Worm (Caenorhabditis elegans) whole organism, L4 larva: Measurements from ENCODE around the gene F18C5.10.

Source experiments
- D1046.2 ChIP-seq: fragments of 200-800 bp; sonication (Bioruptor generic); IDR thresholded peaks from 2 replicates; pipeline ENCODE4 v1.3.6; 2022; ENCODE audit warnings: missing genetic modification characterization, missing compliant biosample characterization
- F26F4.8 ChIP-seq: fragments of 200-800 bp; sonication (Bioruptor generic); conservative IDR thresholded peaks from 2 replicates; pipeline ENCODE4 v1.3.6; 2022; ENCODE audit warnings: missing genetic modification characterization, missing compliant biosample characterization
- F44E2.7 ChIP-seq: fragments of 200-800 bp; sonication (Bioruptor generic); IDR thresholded peaks from 2 replicates; pipeline ENCODE4 v2.1.2; 2022; ENCODE audit warnings: missing genetic modification characterization, missing compliant biosample characterization
- R02D3.7 ChIP-seq: fragments of 150-350 bp; sonication (generic microtip); optimal IDR thresholded peaks from 3 replicates; lab custom pipeline; 2014; ENCODE audit warnings: missing biosample characterization, missing genetic modification characterization
- T26A8.4 ChIP-seq: fragments of 200-800 bp; sonication (Bioruptor generic); IDR thresholded peaks from 2 replicates; pipeline ENCODE4 v1.3.6; 2022; ENCODE audit warnings: missing genetic modification characterization, missing compliant biosample characterization
- Y48G9A.11 ChIP-seq: fragments of 200-800 bp; sonication (Bioruptor generic); IDR thresholded peaks from 2 replicates; pipeline ENCODE4 v1.3.6; 2022; ENCODE audit warnings: missing genetic modification reagents, missing genetic modification characterization, missing compliant biosample characterization
- Y5F2A.4 ChIP-seq: fragments of 200-800 bp; sonication (Bioruptor generic); optimal IDR thresholded peaks from 2 replicates; lab custom pipeline; 2018; ENCODE audit warnings: mild to moderate bottlenecking, missing genetic modification characterization, missing compliant biosample characterization
- ZK337.2 ChIP-seq: fragments of 200-800 bp; sonication (Bioruptor generic); IDR thresholded peaks from 2 replicates; pipeline ENCODE4 v1.3.6; 2022; ENCODE audit warnings: missing genetic modification reagents, missing genetic modification characterization, missing compliant biosample characterization
- ZK546.5 ChIP-seq, 2 experiments: sonication (generic microtip); optimal IDR thresholded peaks; 2 replicates each; lab custom pipeline; 2017; ENCODE audit warnings: missing biosample characterization in 2 of 2, missing genetic modification characterization in 2 of 2
- ama-1 ChIP-seq: fragments of 150-350 bp; optimal IDR thresholded peaks from 2 replicates; lab custom pipeline; 2014; ENCODE audit warnings: inconsistent platforms, mixed read lengths
- attf-4 ChIP-seq: sonication (generic microtip); optimal IDR thresholded peaks from 3 replicates; lab custom pipeline; 2017; ENCODE audit warnings: missing biosample characterization, missing genetic modification characterization
- ces-1 ChIP-seq: fragments of 150-350 bp; sonication (generic microtip); optimal IDR thresholded peaks from 4 replicates; lab custom pipeline; 2014; ENCODE audit warnings: missing biosample characterization, missing genetic modification reagents, missing genetic modification characterization
- cey-2 ChIP-seq: sonication (generic microtip); optimal IDR thresholded peaks from 3 replicates; lab custom pipeline; 2017; ENCODE audit warnings: missing genetic modification characterization, mild to moderate bottlenecking, missing compliant biosample characterization, antibody characterized with exemption, borderline replicate concordance; ENCODE audit not compliant: insufficient read depth
- ctbp-1 ChIP-seq: fragments of 200-800 bp; sonication (Bioruptor generic); IDR thresholded peaks from 2 replicates; pipeline ENCODE4 v1.3.6; 2022; ENCODE audit warnings: missing genetic modification reagents, missing genetic modification characterization, missing compliant biosample characterization
- daf-16 ChIP-seq, 3 experiments: sonication (generic microtip); optimal IDR thresholded peaks; 2 replicates each; lab custom pipeline; 2016 to 2017; ENCODE audit warnings: missing genetic modification characterization in 3 of 3, missing genetic modification reagents in 3 of 3, mild to moderate bottlenecking in 2 of 3, missing compliant biosample characterization in 2 of 3, missing biosample characterization in 1 of 3, moderate library complexity in 1 of 3
- duxl-1 ChIP-seq: sonication (generic microtip); optimal IDR thresholded peaks from 2 replicates; lab custom pipeline; 2016; ENCODE audit warnings: mild to moderate bottlenecking, missing genetic modification characterization, moderate library complexity, missing compliant biosample characterization; ENCODE audit not compliant: poor library complexity
- dve-1 ChIP-seq: sonication (generic microtip); optimal IDR thresholded peaks from 2 replicates; lab custom pipeline; 2017; ENCODE audit warnings: antibody characterized with exemption, mild to moderate bottlenecking, missing genetic modification characterization, missing compliant biosample characterization; ENCODE audit not compliant: insufficient read depth
- egl-27 ChIP-seq: sonication (generic microtip); optimal IDR thresholded peaks from 3 replicates; lab custom pipeline; 2017; ENCODE audit warnings: missing biosample characterization, missing genetic modification reagents, missing genetic modification characterization
- fkh-10 ChIP-seq: fragments of 150-350 bp; optimal IDR thresholded peaks from 2 replicates; lab custom pipeline; 2014; ENCODE audit warnings: missing biosample characterization, missing genetic modification reagents, missing genetic modification characterization
- fos-1 ChIP-seq: fragments of 150-350 bp; optimal IDR thresholded peaks from 2 replicates; lab custom pipeline; 2014; ENCODE audit warnings: missing biosample characterization, missing genetic modification characterization
- hlh-11 ChIP-seq: fragments of 200-800 bp; sonication (Bioruptor generic); optimal IDR thresholded peaks from 2 replicates; lab custom pipeline; 2018; ENCODE audit warnings: mild to moderate bottlenecking, missing genetic modification characterization, missing compliant biosample characterization
- lin-1 ChIP-seq: fragments of 200-800 bp; sonication (Bioruptor generic); IDR thresholded peaks from 2 replicates; pipeline ENCODE4 v1.3.6; 2022; ENCODE audit warnings: missing genetic modification reagents, missing genetic modification characterization, missing compliant biosample characterization
- lin-29 ChIP-seq: fragments of 200-800 bp; sonication (Bioruptor generic); IDR thresholded peaks from 2 replicates; pipeline ENCODE4 v1.3.6; 2022; ENCODE audit warnings: missing genetic modification reagents, missing genetic modification characterization, missing compliant biosample characterization
- lsy-2 ChIP-seq, 2 experiments: fragments of 150-350 bp in 1 of 2; sonication (generic microtip) in 1 of 2; optimal IDR thresholded peaks; 2 replicates each; lab custom pipeline; 2014 to 2017; ENCODE audit warnings: missing biosample characterization in 2 of 2, missing genetic modification characterization in 2 of 2
- madf-9 ChIP-seq: fragments of 200-800 bp; sonication (Bioruptor generic); conservative IDR thresholded peaks from 2 replicates; pipeline ENCODE4 v1.3.6; 2022; ENCODE audit warnings: missing genetic modification reagents, missing genetic modification characterization, missing compliant biosample characterization
- mdl-1 ChIP-seq, 2 experiments: fragments of 150-350 bp in 1 of 2; sonication (generic microtip) in 1 of 2; optimal IDR thresholded peaks; 2 replicates each; lab custom pipeline; 2014 to 2017; ENCODE audit warnings: missing biosample characterization in 2 of 2, missing genetic modification characterization in 2 of 2
- mdt-29 ChIP-seq: fragments of 200-800 bp; sonication (Bioruptor generic); IDR thresholded peaks from 2 replicates; pipeline ENCODE4 v1.3.6; 2022; ENCODE audit warnings: missing genetic modification reagents, missing genetic modification characterization, missing compliant biosample characterization
- mxl-2 ChIP-seq: fragments of 200-800 bp; sonication (Bioruptor generic); conservative IDR thresholded peaks from 2 replicates; pipeline ENCODE4 v1.3.6; 2022; ENCODE audit warnings: missing genetic modification reagents, missing genetic modification characterization, missing compliant biosample characterization
- mxl-3 ChIP-seq: fragments of 200-800 bp; sonication (Bioruptor generic); optimal IDR thresholded peaks from 2 replicates; lab custom pipeline; 2018; ENCODE audit warnings: mild to moderate bottlenecking, missing genetic modification characterization, missing compliant biosample characterization
- nhr-25 ChIP-seq: sonication (generic microtip); optimal IDR thresholded peaks from 2 replicates; lab custom pipeline; 2017; ENCODE audit warnings: missing genetic modification characterization, mild to moderate bottlenecking, missing compliant biosample characterization, antibody characterized with exemption, moderate library complexity, borderline replicate concordance; ENCODE audit not compliant: insufficient read depth
- nhr-28 ChIP-seq: fragments of 150-350 bp; optimal IDR thresholded peaks from 2 replicates; lab custom pipeline; 2014; ENCODE audit warnings: missing biosample characterization, missing genetic modification characterization
- nhr-42 ChIP-seq: fragments of 200-800 bp; sonication (Bioruptor generic); IDR thresholded peaks from 2 replicates; pipeline ENCODE4 v1.3.6; 2022; ENCODE audit warnings: missing genetic modification characterization, missing compliant biosample characterization
- nhr-48 ChIP-seq: sonication (generic microtip); optimal IDR thresholded peaks from 2 replicates; lab custom pipeline; 2016; ENCODE audit warnings: mild to moderate bottlenecking, missing genetic modification characterization, missing compliant biosample characterization
- pqm-1 ChIP-seq: sonication (generic microtip); optimal IDR thresholded peaks from 2 replicates; lab custom pipeline; 2017; ENCODE audit warnings: missing biosample characterization, missing genetic modification characterization
- skn-1 ChIP-seq: fragments of 150-350 bp; optimal IDR thresholded peaks from 2 replicates; lab custom pipeline; 2014; ENCODE audit warnings: missing biosample characterization, missing genetic modification characterization
- snpc-4 ChIP-seq: fragments of 150-350 bp; optimal IDR thresholded peaks from 2 replicates; lab custom pipeline; 2014; ENCODE audit warnings: missing biosample characterization, missing genetic modification characterization
- unc-62 ChIP-seq, 3 experiments: fragments of 150-350 bp in 1 of 3; sonication (generic microtip); optimal IDR thresholded peaks in 2 of 3; peaks in 1 of 3; 1 replicate in 1 of 3; 2 replicates in 2 of 3; lab custom pipeline; 2014 to 2017; ENCODE audit warnings: missing biosample characterization in 3 of 3, missing genetic modification characterization in 3 of 3, missing genetic modification reagents in 3 of 3, missing genotype in 1 of 3
- vab-7 ChIP-seq: fragments of 200-800 bp; sonication (Bioruptor generic); IDR thresholded peaks from 2 replicates; pipeline ENCODE4 v1.3.6; 2022; ENCODE audit warnings: missing genetic modification reagents, missing genetic modification characterization, missing compliant biosample characterization
- zag-1 ChIP-seq: fragments of 150-350 bp; optimal IDR thresholded peaks from 2 replicates; lab custom pipeline; 2014; ENCODE audit warnings: missing biosample characterization, missing genetic modification characterization
- zfp-2 ChIP-seq: sonication (generic microtip); optimal IDR thresholded peaks from 2 replicates; lab custom pipeline; 2016; ENCODE audit warnings: mild to moderate bottlenecking, missing genetic modification characterization, missing compliant biosample characterization
- zfp-3 ChIP-seq: fragments of 200-800 bp; sonication (Bioruptor generic); conservative IDR thresholded peaks from 2 replicates; pipeline ENCODE4 v1.3.6; 2022; ENCODE audit warnings: missing genetic modification reagents, missing genetic modification characterization, missing compliant biosample characterization
- zip-2 ChIP-seq: fragments of 150-350 bp; optimal IDR thresholded peaks from 2 replicates; lab custom pipeline; 2014; ENCODE audit warnings: missing biosample characterization, missing genetic modification characterization

Gene F18C5.10

DNA sequence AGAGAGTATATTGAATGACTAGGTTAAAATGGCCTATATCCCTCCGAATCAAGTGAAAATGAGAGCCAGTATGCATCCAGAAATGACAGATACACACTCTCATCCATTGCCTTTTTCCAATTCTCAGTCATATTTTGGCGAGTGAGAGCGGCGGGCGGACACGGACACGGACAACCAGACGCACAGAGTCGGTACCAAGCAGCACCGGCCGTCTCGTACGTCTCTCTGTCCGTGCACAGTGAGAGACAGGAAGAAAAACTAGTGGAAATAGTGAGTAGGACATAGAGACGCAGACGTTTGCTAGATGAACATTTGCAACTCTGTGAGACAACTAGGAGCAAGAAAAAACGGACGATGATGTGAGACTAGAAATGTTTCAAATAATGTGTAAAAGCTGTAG lies 2.0 kb upstream of the F18C5.10 start (continued):
- TF ChIP-seq zfp-2 (tag; lab: Kevin White, UChicago) (no peak), vab-7 (no peak), F44E2.7 (GFP tag; lab: Robert Waterston, UW) (no peak), mdl-1 (tag; optimal IDR thresholded peaks at IDR 0.05; lab: Kevin White, UChicago) (peak in 1 of 2 experiments; percentile 27), daf-16 (GFP tag; optimal IDR thresholded peaks at IDR 0.05; lab: Kevin White, UChicago) (no peak), daf-16 (tag; optimal IDR thresholded peaks at IDR 0.05; lab: Kevin White, UChicago) (peak; percentile 22), Y48G9A.11 (no peak), zip-2 (tag; lab: Kevin White, UChicago) (no peak), nhr-42 (no peak), fos-1 (tag; lab: Kevin White, UChicago) (no peak), unc-62 (GFP tag; optimal IDR thresholded peaks at IDR 0.05 in 1 of 2; lab: Kevin White, UChicago) (peak in 1 of 2 experiments; percentile 13), unc-62 (tag; optimal IDR thresholded peaks at IDR 0.05; lab: Kevin White, UChicago) (no peak), attf-4 (tag; lab: Kevin White, UChicago) (no peak), egl-27 (tag; lab: Kevin White, UChicago) (no peak), D1046.2 (GFP tag; lab: Robert Waterston, UW) (no peak), ctbp-1 (peak; percentile 49; the same call in 1 of the 2 replicates), pqm-1 (tag; lab: Kevin White, UChicago) (no peak), Y5F2A.4 (no peak), ZK546.5 (tag; optimal IDR thresholded peaks at IDR 0.05; lab: Kevin White, UChicago) (no peak), lin-1 (GFP tag; lab: Robert Waterston, UW) (no peak), ZK337.2 (GFP tag; lab: Robert Waterston, UW) (no peak), dve-1 (tag; lab: Kevin White, UChicago) (peak; percentile 43), skn-1 (tag; lab: Kevin White, UChicago) (no peak), T26A8.4 (GFP tag; lab: Robert Waterston, UW) (peak; percentile 35; the same call in 1 of the 2 replicates), F26F4.8 (GFP tag; lab: Robert Waterston, UW) (no peak), ces-1 (no peak)

DNA sequence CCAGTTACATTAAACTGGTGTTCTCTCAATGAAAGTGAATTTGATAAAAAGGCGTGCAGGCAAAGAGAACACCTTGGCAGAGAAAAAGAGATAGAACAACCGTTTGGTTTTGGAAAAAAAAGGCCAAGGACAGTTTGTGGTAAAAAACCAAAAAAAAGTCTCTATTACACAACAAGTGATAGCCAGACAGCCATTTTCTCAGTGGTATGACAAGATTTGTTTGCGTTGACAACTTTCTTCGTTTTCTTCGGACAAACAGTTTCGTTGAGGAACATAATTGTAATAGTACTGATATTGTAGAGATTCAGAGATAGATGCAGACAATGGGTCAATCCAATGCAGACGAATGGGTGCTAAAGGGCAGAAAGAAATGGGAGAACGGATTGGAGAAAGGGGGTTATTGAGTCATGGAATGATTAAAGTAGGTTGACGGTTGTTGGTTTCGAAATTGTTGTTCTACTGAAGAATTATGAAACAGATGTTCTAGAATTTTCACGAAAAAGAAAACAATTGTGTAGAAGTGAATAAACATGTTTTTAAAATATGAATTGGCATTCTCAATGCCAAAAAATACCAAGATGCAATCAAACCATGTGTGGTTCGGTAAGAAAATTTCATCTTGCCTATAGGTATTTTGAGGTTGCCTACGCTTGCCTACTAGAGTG lies 1.1 kb upstream of the F18C5.10 start:
- peak; percentile 70 for TF ChIP-seq nhr-28 (tag; lab: Kevin White, UChicago)
- TF ChIP-seq zfp-3: no peak
- no peak for TF ChIP-seq madf-9
- TF ChIP-seq unc-62 (GFP tag; optimal IDR thresholded peaks at IDR 0.05 in 1 of 2; lab: Kevin White, UChicago): peak in 1 of 2 experiments; percentile 92
- TF ChIP-seq unc-62 (tag; optimal IDR thresholded peaks at IDR 0.05; lab: Kevin White, UChicago): no peak
- no peak for TF ChIP-seq lsy-2 (tag; optimal IDR thresholded peaks at IDR 0.05; lab: Kevin White, UChicago)
- TF ChIP-seq mxl-2: no peak
- TF ChIP-seq ctbp-1: no peak
- no peak for TF ChIP-seq ZK337.2 (GFP tag; lab: Robert Waterston, UW)
- TF ChIP-seq nhr-25 (tag; lab: Kevin White, UChicago): peak; percentile 91
- TF ChIP-seq duxl-1 (tag; lab: Kevin White, UChicago): no peak
- peak; percentile 10 for TF ChIP-seq ama-1 (lab: Kevin White, UChicago)
- TF ChIP-seq mdt-29 (GFP tag; lab: Robert Waterston, UW): no peak
- peak; percentile 82 for TF ChIP-seq cey-2 (tag; lab: Kevin White, UChicago)
- TF ChIP-seq hlh-11 (tag; lab: Kevin White, UChicago): peak; percentile 61
- TF ChIP-seq R02D3.7: no peak
- no peak for TF ChIP-seq snpc-4 (tag; lab: Kevin White, UChicago)
- peak in 1 of 2 experiments; percentile 62 for TF ChIP-seq daf-16 (GFP tag; optimal IDR thresholded peaks at IDR 0.05; lab: Kevin White, UChicago)
- peak; percentile 12 for TF ChIP-seq daf-16 (tag; optimal IDR thresholded peaks at IDR 0.05; lab: Kevin White, UChicago)
- no peak for TF ChIP-seq zag-1 (tag; lab: Kevin White, UChicago)
- TF ChIP-seq nhr-48 (tag; lab: Kevin White, UChicago): peak; percentile 69
- TF ChIP-seq mxl-3 (GFP tag; lab: Kevin White, UChicago): peak; percentile 37
- TF ChIP-seq T26A8.4 (GFP tag; lab: Robert Waterston, UW): no peak
- no peak for TF ChIP-seq pqm-1 (tag; lab: Kevin White, UChicago)
- peak; percentile 27 for TF ChIP-seq dve-1 (tag; lab: Kevin White, UChicago)
- TF ChIP-seq lin-29 (GFP tag; lab: Robert Waterston, UW): 0 out of 2 replicates have a peak, but pooled peaks have one; percentile 37
- peak in 1 of 2 experiments; percentile 54 for TF ChIP-seq mdl-1 (tag; optimal IDR thresholded peaks at IDR 0.05; lab: Kevin White, UChicago)
- TF ChIP-seq fkh-10 (GFP tag; lab: Kevin White, UChicago): no peak
